Fruit fly (Drosophila melanogaster) whole organism, embryonic: ENCODE results near the gene CG10621.

Source experiments
- Adf1 ChIP-seq: fragments of 200-800 bp; sonication (Bioruptor generic); IDR thresholded peaks from 2 replicates; pipeline ENCODE4 v1.3.6; 2022; ENCODE audit warnings: missing biosample characterization, missing genetic modification characterization
- CG1024 ChIP-seq: fragments of 200-800 bp; sonication (Bioruptor generic); IDR thresholded peaks from 2 replicates; pipeline ENCODE4 v1.3.6; 2022; ENCODE audit warnings: missing biosample characterization, missing genetic modification characterization
- CG10959 ChIP-seq: fragments of 200-800 bp; sonication (Bioruptor generic); IDR thresholded peaks from 2 replicates; pipeline ENCODE4 v1.3.6; 2022; ENCODE audit warnings: missing biosample characterization, missing genetic modification characterization
- CG10979 ChIP-seq: fragments of 200-800 bp; sonication (Bioruptor generic); optimal IDR thresholded peaks from 2 replicates; lab custom pipeline; 2018; ENCODE audit warnings: missing biosample characterization, mild to moderate bottlenecking, missing genetic modification characterization, moderate library complexity
- CG11398 ChIP-seq: fragments of 200-800 bp; sonication (Bioruptor generic); optimal IDR thresholded peaks from 2 replicates; lab custom pipeline; 2016; ENCODE audit warnings: missing biosample characterization, missing genetic modification characterization
- CG11695 ChIP-seq: fragments of 200-800 bp; sonication (Bioruptor generic); IDR thresholded peaks from 3 replicates; pipeline ENCODE4 v1.3.6; 2022; ENCODE audit warnings: missing biosample characterization, missing genetic modification characterization
- CG12071 ChIP-seq: fragments of 200-800 bp; sonication (Bioruptor generic); optimal IDR thresholded peaks from 3 replicates; lab custom pipeline; 2018; ENCODE audit warnings: missing biosample characterization, mild to moderate bottlenecking, missing genetic modification characterization
- CG12155 ChIP-seq: fragments of 200-800 bp; sonication (Bioruptor generic); optimal IDR thresholded peaks from 3 replicates; lab custom pipeline; 2016; ENCODE audit warnings: missing biosample characterization, missing genetic modification characterization
- CG13624 ChIP-seq: fragments of 200-800 bp; sonication (Bioruptor generic); optimal IDR thresholded peaks from 2 replicates; lab custom pipeline; 2016; ENCODE audit warnings: missing biosample characterization, missing genetic modification characterization
- CG13775 ChIP-seq: fragments of 200-800 bp; sonication (Bioruptor generic); optimal IDR thresholded peaks from 3 replicates; lab custom pipeline; 2017; ENCODE audit warnings: missing biosample characterization, mild to moderate bottlenecking, missing genetic modification characterization
- CG14014 ChIP-seq: fragments of 200-800 bp; sonication (Bioruptor generic); IDR thresholded peaks from 2 replicates; pipeline ENCODE4 v1.3.6; 2022; ENCODE audit warnings: missing biosample characterization, missing genetic modification characterization
- CG14710 ChIP-seq: fragments of 200-800 bp; sonication (Bioruptor generic); optimal IDR thresholded peaks from 3 replicates; lab custom pipeline; 2019; ENCODE audit warnings: missing biosample characterization, mild to moderate bottlenecking, missing genetic modification characterization, moderate library complexity
- CG1603 ChIP-seq: fragments of 200-800 bp; sonication (Bioruptor generic); optimal IDR thresholded peaks from 2 replicates; lab custom pipeline; 2019; ENCODE audit warnings: missing biosample characterization, mild to moderate bottlenecking, missing genetic modification characterization, moderate library complexity
- CG17186 ChIP-seq: fragments of 200-800 bp; sonication (Bioruptor generic); optimal IDR thresholded peaks from 3 replicates; lab custom pipeline; 2017; ENCODE audit warnings: missing biosample characterization, missing genetic modification reagents, missing genetic modification characterization
- CG17385 ChIP-seq: fragments of 200-800 bp; sonication (Bioruptor generic); optimal IDR thresholded peaks from 3 replicates; lab custom pipeline; 2018; ENCODE audit warnings: missing biosample characterization, mild to moderate bottlenecking, missing genetic modification characterization
- CG17568 ChIP-seq: fragments of 200-800 bp; sonication (Bioruptor generic); optimal IDR thresholded peaks from 2 replicates; lab custom pipeline; 2018; ENCODE audit warnings: missing biosample characterization, mild to moderate bottlenecking, missing genetic modification characterization, moderate library complexity
- CG18262 ChIP-seq: fragments of 200-800 bp; optimal IDR thresholded peaks from 3 replicates; lab custom pipeline; 2019; ENCODE audit warnings: missing biosample characterization, mild to moderate bottlenecking, missing genetic modification characterization, moderate library complexity
- CG2120 ChIP-seq: fragments of 200-800 bp; sonication (Bioruptor generic); optimal IDR thresholded peaks from 3 replicates; lab custom pipeline; 2016; ENCODE audit warnings: missing biosample characterization, missing genetic modification characterization
- CG3847 ChIP-seq: fragments of 200-800 bp; sonication (Bioruptor generic); IDR thresholded peaks from 2 replicates; pipeline ENCODE4 v1.3.6; 2022; ENCODE audit warnings: missing biosample characterization, missing genetic modification characterization
- CG4424 ChIP-seq: fragments of 200-800 bp; sonication (Bioruptor generic); optimal IDR thresholded peaks from 3 replicates; lab custom pipeline; 2016; ENCODE audit warnings: missing biosample characterization, missing genetic modification characterization
- CG7786 ChIP-seq: fragments of 200-800 bp; sonication (Bioruptor generic); optimal IDR thresholded peaks from 2 replicates; lab custom pipeline; 2016; ENCODE audit warnings: missing biosample characterization, missing genetic modification characterization
- CG7839 ChIP-seq: fragments of 200-800 bp; sonication (Bioruptor generic); optimal IDR thresholded peaks from 3 replicates; lab custom pipeline; 2018; ENCODE audit warnings: missing biosample characterization, mild to moderate bottlenecking, missing genetic modification characterization, moderate library complexity
- Ets97D ChIP-seq: fragments of 200-800 bp; sonication (Bioruptor generic); optimal IDR thresholded peaks from 3 replicates; lab custom pipeline; 2016; ENCODE audit warnings: missing biosample characterization, missing genetic modification characterization
- Gsc ChIP-seq: fragments of 200-800 bp; sonication (Bioruptor generic); IDR thresholded peaks from 2 replicates; pipeline ENCODE4 v1.3.6; 2022; ENCODE audit warnings: missing biosample characterization, missing genetic modification characterization
- Gug ChIP-seq: fragments of 200-800 bp; sonication (Bioruptor generic); IDR thresholded peaks from 4 replicates; pipeline ENCODE4 v1.3.6; 2022; ENCODE audit warnings: missing biosample characterization, missing genetic modification characterization
- HHEX ChIP-seq: fragments of 200-800 bp; sonication (Bioruptor generic); optimal IDR thresholded peaks from 3 replicates; lab custom pipeline; 2017; ENCODE audit warnings: missing biosample characterization, mild to moderate bottlenecking, missing genetic modification characterization, missing genetic modification reagents
- HLH4C ChIP-seq: fragments of 200-800 bp; sonication (Bioruptor generic); IDR thresholded peaks from 3 replicates; pipeline ENCODE4 v1.3.6; 2022; ENCODE audit warnings: missing biosample characterization, missing genetic modification characterization; ENCODE audit not compliant: partially characterized antibody
- Hmx ChIP-seq: fragments of 200-800 bp; sonication (Bioruptor generic); optimal IDR thresholded peaks from 2 replicates; lab custom pipeline; 2016; ENCODE audit warnings: missing biosample characterization, missing genetic modification characterization
- Nf-YA ChIP-seq: fragments of 200-800 bp; sonication (Bioruptor generic); IDR thresholded peaks from 2 replicates; pipeline ENCODE4 v1.3.6; 2022; ENCODE audit warnings: missing biosample characterization, missing genetic modification characterization
- Oaz ChIP-seq: fragments of 200-800 bp; sonication (Bioruptor generic); IDR thresholded peaks from 2 replicates; pipeline ENCODE4 v1.3.6; 2022; ENCODE audit warnings: missing biosample characterization, missing genetic modification characterization
- Optix ChIP-seq: fragments of 200-800 bp; sonication (Bioruptor generic); IDR thresholded peaks from 3 replicates; pipeline ENCODE4 v1.3.6; 2022; ENCODE audit warnings: missing biosample characterization, missing genetic modification characterization
- Six4 ChIP-seq: fragments of 200-800 bp; sonication (Bioruptor generic); optimal IDR thresholded peaks from 2 replicates; lab custom pipeline; 2016; ENCODE audit warnings: missing biosample characterization, missing genetic modification characterization
- Xbp1 ChIP-seq: fragments of 200-800 bp; sonication (Bioruptor generic); optimal IDR thresholded peaks from 3 replicates; lab custom pipeline; 2016; ENCODE audit warnings: missing biosample characterization, mild to moderate bottlenecking, missing genetic modification characterization
- aop ChIP-seq: fragments of 200-800 bp; sonication (Bioruptor generic); IDR thresholded peaks from 2 replicates; pipeline ENCODE4 v1.3.6; 2022; ENCODE audit warnings: missing biosample characterization, missing genetic modification characterization
- chinmo ChIP-seq: fragments of 200-800 bp; sonication (Bioruptor generic); IDR thresholded peaks from 4 replicates; pipeline ENCODE4 v1.3.6; 2022; ENCODE audit warnings: missing biosample characterization, missing genetic modification characterization; ENCODE audit not compliant: partially characterized antibody
- en ChIP-seq: fragments of 200-800 bp; sonication (Bioruptor generic); optimal IDR thresholded peaks from 2 replicates; lab custom pipeline; 2016; ENCODE audit warnings: missing biosample characterization, missing genetic modification characterization
- eve ChIP-seq, 2 experiments: fragments of >200 bp; optimal IDR thresholded peaks; 2 replicates each; lab custom pipeline; 2017; ENCODE audit warnings: missing biosample characterization in 2 of 2, missing genetic modification characterization in 2 of 2
- ham ChIP-seq: fragments of 200-800 bp; sonication (Bioruptor generic); IDR thresholded peaks from 2 replicates; pipeline ENCODE4 v1.3.6; 2022; ENCODE audit warnings: missing biosample characterization, missing genetic modification characterization
- mirr ChIP-seq: fragments of 200-800 bp; sonication (Bioruptor generic); optimal IDR thresholded peaks from 3 replicates; lab custom pipeline; 2018; ENCODE audit warnings: missing biosample characterization, mild to moderate bottlenecking, missing genetic modification characterization
- pho ChIP-seq: fragments of 200-800 bp; sonication (Bioruptor generic); optimal IDR thresholded peaks from 2 replicates; lab custom pipeline; 2016; ENCODE audit warnings: missing biosample characterization, missing genetic modification characterization
- pnt ChIP-seq: fragments of 200-800 bp; sonication (Bioruptor generic); optimal IDR thresholded peaks from 3 replicates; lab custom pipeline; 2016; ENCODE audit warnings: missing biosample characterization, missing genetic modification characterization
- psq ChIP-seq: fragments of 200-800 bp; sonication (Bioruptor generic); optimal IDR thresholded peaks from 2 replicates; lab custom pipeline; 2017; ENCODE audit warnings: missing biosample characterization, missing genetic modification characterization
- pzg ChIP-seq: fragments of 200-800 bp; sonication (Bioruptor generic); optimal IDR thresholded peaks from 3 replicates; lab custom pipeline; 2018; ENCODE audit warnings: missing biosample characterization, mild to moderate bottlenecking, missing genetic modification characterization, moderate library complexity
- ro ChIP-seq: fragments of 200-800 bp; sonication (Bioruptor generic); IDR thresholded peaks from 2 replicates; pipeline ENCODE4 v1.3.6; 2022; ENCODE audit warnings: missing biosample characterization, missing genetic modification characterization
- scrt ChIP-seq: fragments of 200-800 bp; sonication (Bioruptor generic); optimal IDR thresholded peaks from 2 replicates; lab custom pipeline; 2018; ENCODE audit warnings: missing biosample characterization, mild to moderate bottlenecking, missing genetic modification characterization, moderate library complexity
- sim ChIP-seq: fragments of 200-800 bp; sonication (Bioruptor generic); IDR thresholded peaks from 2 replicates; pipeline ENCODE4 v1.3.6; 2022; ENCODE audit warnings: missing biosample characterization, missing genetic modification characterization
- slp2 ChIP-seq: fragments of 200-800 bp; sonication (Bioruptor generic); optimal IDR thresholded peaks from 2 replicates; lab custom pipeline; 2016; ENCODE audit warnings: missing biosample characterization, missing genetic modification characterization
- tap ChIP-seq: fragments of 200-800 bp; optimal IDR thresholded peaks from 3 replicates; lab custom pipeline; 2019; ENCODE audit warnings: missing biosample characterization, mild to moderate bottlenecking, missing genetic modification characterization, moderate library complexity
- tin ChIP-seq: fragments of 200-800 bp; sonication (Bioruptor generic); optimal IDR thresholded peaks from 3 replicates; lab custom pipeline; 2016; ENCODE audit warnings: missing biosample characterization, missing genetic modification characterization
- tna ChIP-seq: fragments of 200-800 bp; sonication (Bioruptor generic); IDR thresholded peaks from 2 replicates; pipeline ENCODE4 v1.3.6; 2022; ENCODE audit warnings: missing biosample characterization, missing genetic modification characterization; ENCODE audit not compliant: partially characterized antibody
- vvl ChIP-seq: fragments of 200-800 bp; sonication (Bioruptor generic); IDR thresholded peaks from 2 replicates; pipeline ENCODE4 v1.3.6; 2022; ENCODE audit warnings: missing biosample characterization, missing genetic modification characterization
- wor ChIP-seq: fragments of 200-800 bp; sonication (Bioruptor generic); IDR thresholded peaks from 2 replicates; pipeline ENCODE4 v1.3.6; 2022; ENCODE audit warnings: missing biosample characterization, missing genetic modification characterization

The CG10621 gene

dm6 chr2L:19002959-19003371 lies 48.7 kb upstream of the CG10621 start, which contains the start of gene CG31793:
CG31793 (plus strand) TSS chr2L:19003367.
- TF ChIP-seq Gug (GFP tag; lab: Robert Waterston, UW) (no peak), aop (GFP tag; lab: Robert Waterston, UW) (no peak), pho (no peak), CG3847 (GFP tag; lab: Robert Waterston, UW) (0 out of 2 replicates have a peak, but pooled peaks have one; percentile 12), en (GFP tag; lab: Kevin White, UChicago) (no peak), Hmx (no peak), CG14014 (GFP tag; lab: Robert Waterston, UW) (peak; percentile 56; the same call in 1 of the 2 replicates), Xbp1 (GFP tag; lab: Kevin White, UChicago) (no peak), CG7839 (tag; lab: Kevin White, UChicago) (peak; percentile 65), CG13624 (GFP tag; lab: Kevin White, UChicago) (peak; percentile 2), pzg (GFP tag; lab: Kevin White, UChicago) (peak; percentile 12), vvl (GFP tag; lab: Robert Waterston, UW) (peak; percentile 49), CG17568 (no peak), CG2120 (GFP tag; lab: Kevin White, UChicago) (peak; percentile 33), Adf1 (GFP tag; lab: Robert Waterston, UW) (peak; percentile 26; the same call in 1 of the 2 replicates), CG18262 (peak; percentile 57), scrt (GFP tag; lab: Kevin White, UChicago) (peak; percentile 33), ro (GFP tag; lab: Robert Waterston, UW) (no peak), CG12155 (GFP tag; lab: Kevin White, UChicago) (peak; percentile 32), Six4 (GFP tag; lab: Kevin White, UChicago) (no peak), chinmo (GFP tag; lab: Robert Waterston, UW) (peak; percentile 65; the same call in 2 of the 4 replicates), CG1603 (tag; lab: Kevin White, UChicago) (no peak), tap (tag; lab: Kevin White, UChicago) (peak; percentile 2), HHEX (peak; percentile 26), pnt (GFP tag; lab: Kevin White, UChicago) (no peak), CG11695 (GFP tag; lab: Robert Waterston, UW) (peak; percentile 68; the same call in 2 of the 3 replicates), CG17186 (GFP tag; lab: Kevin White, UChicago) (no peak), CG1024 (GFP tag; lab: Robert Waterston, UW) (no peak), mirr (GFP tag; lab: Kevin White, UChicago) (peak; percentile 74), Nf-YA (GFP tag; lab: Robert Waterston, UW) (no peak), CG17385 (GFP tag; lab: Kevin White, UChicago) (peak; percentile 57), slp2 (no peak), Optix (GFP tag; lab: Robert Waterston, UW) (no peak), CG7786 (GFP tag; lab: Kevin White, UChicago) (no peak), CG4424 (GFP tag; lab: Kevin White, UChicago) (peak; percentile 23), CG10979 (tag; lab: Kevin White, UChicago) (no peak), CG11398 (GFP tag; lab: Kevin White, UChicago) (no peak), Ets97D (GFP tag; lab: Kevin White, UChicago) (no peak), ham (GFP tag; lab: Robert Waterston, UW) (no peak), tna (GFP tag; lab: Robert Waterston, UW) (no peak), CG10959 (GFP tag; lab: Robert Waterston, UW) (no peak), psq (GFP tag; lab: Kevin White, UChicago) (no peak), Gsc (GFP tag; lab: Robert Waterston, UW) (no peak), CG13775 (GFP tag; lab: Kevin White, UChicago) (peak; percentile 46), tin (GFP tag; lab: Kevin White, UChicago) (peak; percentile 2), HLH4C (GFP tag; lab: Robert Waterston, UW) (no peak), eve (GFP tag; optimal IDR thresholded peaks at IDR 0.05; lab: Kevin White, UChicago) (no peak), CG14710 (tag; lab: Kevin White, UChicago) (peak; percentile 2), wor (GFP tag; lab: Robert Waterston, UW) (no peak), CG12071 (GFP tag; lab: Kevin White, UChicago) (no peak), Oaz (no peak), sim (GFP tag; lab: Robert Waterston, UW) (no peak)
